Worm (Caenorhabditis elegans) whole organism, young adult: ENCODE measurements around the gene F39D8.3.

ENCODE experiments used
- F49E8.2 ChIP-seq: sonication (generic microtip); optimal IDR thresholded peaks from 3 replicates; lab custom pipeline; 2017; ENCODE audit warnings: missing genetic modification characterization, mild to moderate bottlenecking, missing compliant biosample characterization, antibody characterized with exemption, moderate library complexity; ENCODE audit not compliant: insufficient read depth
- Y67H2A.10 ChIP-seq: fragments of 200-800 bp; sonication (Bioruptor generic); conservative IDR thresholded peaks from 2 replicates; pipeline ENCODE4 v1.3.6; 2022; ENCODE audit warnings: missing genetic modification reagents, missing genetic modification characterization, missing compliant biosample characterization
- dpl-1 ChIP-seq: fragments of 150-350 bp; optimal IDR thresholded peaks from 2 replicates; lab custom pipeline; 2014; ENCODE audit warnings: missing biosample characterization, missing genetic modification reagents, missing genetic modification characterization
- hlh-26 ChIP-seq: fragments of 200-800 bp; sonication (Bioruptor generic); conservative IDR thresholded peaks from 2 replicates; pipeline ENCODE4 v1.3.6; 2022; ENCODE audit warnings: missing genetic modification reagents, missing genetic modification characterization, missing compliant biosample characterization
- let-607 ChIP-seq, 2 experiments: fragments of 200-800 bp in 1 of 2; sonication (Bioruptor generic) in 1 of 2; sonication (generic microtip) in 1 of 2; optimal IDR thresholded peaks; 2 replicates each; lab custom pipeline; 2016 to 2018; ENCODE audit warnings: mild to moderate bottlenecking in 2 of 2, missing compliant biosample characterization in 2 of 2, missing genetic modification characterization in 2 of 2, moderate library complexity in 2 of 2, missing genotype in 1 of 2
- nfya-2 ChIP-seq: fragments of 200-800 bp; sonication (Bioruptor generic); IDR thresholded peaks from 2 replicates; pipeline ENCODE4 v1.3.6; 2022; ENCODE audit warnings: missing genetic modification reagents, missing genetic modification characterization, missing compliant biosample characterization
- sdz-38 ChIP-seq: sonication (generic microtip); optimal IDR thresholded peaks from 2 replicates; lab custom pipeline; 2016; ENCODE audit warnings: missing genotype, missing genetic modification characterization, missing compliant biosample characterization
- unc-62 ChIP-seq: fragments of 150-350 bp; optimal IDR thresholded peaks from 2 replicates; lab custom pipeline; 2014; ENCODE audit warnings: missing biosample characterization, missing genetic modification reagents, missing genetic modification characterization
- ztf-26 ChIP-seq: sonication (generic microtip); optimal IDR thresholded peaks from 2 replicates; lab custom pipeline; 2017; ENCODE audit warnings: missing genetic modification characterization, missing compliant biosample characterization

DNA sequence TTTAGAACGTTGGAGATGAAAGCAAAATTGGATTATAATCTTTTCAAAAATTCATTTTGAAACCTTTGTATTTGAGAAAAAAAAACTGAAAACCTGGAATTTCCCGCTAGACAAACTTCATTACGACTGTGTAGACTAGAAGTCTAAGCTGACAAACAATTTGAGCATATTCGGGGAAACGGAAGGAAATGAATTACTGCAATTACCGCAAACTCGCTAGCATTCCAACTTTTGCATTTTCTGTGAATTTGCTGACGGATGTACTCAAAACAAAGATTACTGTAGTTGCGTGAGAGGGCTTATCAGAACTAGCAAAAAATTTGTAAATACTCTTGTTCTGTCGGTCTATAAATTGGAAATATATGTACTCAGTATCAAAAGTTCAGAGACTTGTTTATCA, 30.9 kb upstream of the F39D8.3 start:
- TF ChIP-seq hlh-26 (GFP tag; lab: Robert Waterston, UW) (no peak), sdz-38 (peak; percentile 66), let-607 (tag; optimal IDR thresholded peaks at IDR 0.05; lab: Kevin White, UChicago) (no peak), nfya-2 (no peak), F49E8.2 (tag; lab: Kevin White, UChicago) (no peak), unc-62 (GFP tag; lab: Kevin White, UChicago) (no peak), dpl-1 (GFP tag; lab: Kevin White, UChicago) (no peak), ztf-26 (tag; lab: Kevin White, UChicago) (no peak), Y67H2A.10 (GFP tag; lab: Robert Waterston, UW) (no peak)
